Fruit fly (Drosophila melanogaster): ENCODE measurements around the gene CG16719.

Gene CG16719

dm6 chr3L:9643762-9644161 lies 41.2 kb upstream of the CG16719 start, which contains the start of gene CNMaR:
Gene CNMaR (plus strand): TSS chr3L:9644109.
- TF ChIP-seq CG3032 (tag; optimal IDR thresholded peaks at IDR 0.05) (no peak), CG11762 (GFP tag; optimal IDR thresholded peaks at IDR 0.05; ENCODE audit: insufficient read depth) (no peak), Sox102F (GFP tag; optimal IDR thresholded peaks at IDR 0.05) (no peak), cyc (GFP tag; optimal IDR thresholded peaks at IDR 0.05) (no peak), svp (GFP tag) (no peak), CG11902 (GFP tag; optimal IDR thresholded peaks at IDR 0.05) (no peak), achi (GFP tag; optimal IDR thresholded peaks at IDR 0.05) (no peak), Eip78C (GFP tag) (no peak), Ets96B (tag; optimal IDR thresholded peaks at IDR 0.05) (no peak), Met (GFP tag; optimal IDR thresholded peaks at IDR 0.05) (no peak), net (GFP tag; optimal IDR thresholded peaks at IDR 0.05) (no peak), lz (GFP tag; optimal IDR thresholded peaks at IDR 0.05) (no peak), Hr38 (GFP tag; optimal IDR thresholded peaks at IDR 0.05) (no peak), fd85E (GFP tag; optimal IDR thresholded peaks at IDR 0.05) (no peak), CG15336 (GFP tag; IDR thresholded peaks at IDR 0.05) (no peak), CG6854 (GFP tag; optimal IDR thresholded peaks at IDR 0.05) (no peak), fkh (GFP tag; optimal IDR thresholded peaks at IDR 0.05) (no peak), Hr4 (GFP tag; optimal IDR thresholded peaks at IDR 0.05) (no peak), pdm3 (GFP tag; optimal IDR thresholded peaks at IDR 0.05) (no peak), CG31627 (GFP tag; optimal IDR thresholded peaks at IDR 0.05) (no peak)

dm6 chr3L:9671372-9671771 lies 13.6 kb upstream of the CG16719 start:
- peak; percentile 87 for TF ChIP-seq Sox14 (GFP tag; optimal IDR thresholded peaks at IDR 0.05)
- no peak for TF ChIP-seq CG15336 (GFP tag; IDR thresholded peaks at IDR 0.05)
- peak; percentile 54 for TF ChIP-seq Eip93F (GFP tag; optimal IDR thresholded peaks at IDR 0.05)
- TF ChIP-seq Met (GFP tag; optimal IDR thresholded peaks at IDR 0.05) = no peak
- no peak for TF ChIP-seq CG31627 (GFP tag; optimal IDR thresholded peaks at IDR 0.05)
- TF ChIP-seq CG32006 (GFP tag; optimal IDR thresholded peaks at IDR 0.05) = no peak
- no peak for TF ChIP-seq spab (GFP tag; optimal IDR thresholded peaks at IDR 0.05)
- peak; percentile 48 for TF ChIP-seq svp (GFP tag)
- TF ChIP-seq CG4318 (GFP tag; optimal IDR thresholded peaks at IDR 0.05) = no peak
- TF ChIP-seq ss (GFP tag; optimal IDR thresholded peaks at IDR 0.05) = no peak
- no peak for TF ChIP-seq Ets21C (GFP tag; optimal IDR thresholded peaks at IDR 0.05)
- TF ChIP-seq fkh (GFP tag; optimal IDR thresholded peaks at IDR 0.05) = no peak
- TF ChIP-seq vri (GFP tag; optimal IDR thresholded peaks at IDR 0.05) = peak; percentile 96
- TF ChIP-seq topi (GFP tag; optimal IDR thresholded peaks at IDR 0.05) = no peak
- TF ChIP-seq CG8119 (GFP tag; IDR thresholded peaks at IDR 0.05) = no peak
- no peak for TF ChIP-seq CG11902 (GFP tag; optimal IDR thresholded peaks at IDR 0.05)
- no peak for TF ChIP-seq CG11762 (GFP tag; optimal IDR thresholded peaks at IDR 0.05; ENCODE audit: insufficient read depth)

dm6 chr3L:9674300-9674699 lies 10.7 kb upstream of the CG16719 start:
- peak; percentile 61 for TF ChIP-seq Eip93F (GFP tag; optimal IDR thresholded peaks at IDR 0.05)
- no peak for TF ChIP-seq svp (GFP tag)
- peak; percentile 95 for TF ChIP-seq vri (GFP tag; optimal IDR thresholded peaks at IDR 0.05)
- TF ChIP-seq Sox14 (GFP tag; optimal IDR thresholded peaks at IDR 0.05) = no peak

dm6 chr3L:9675528-9675963 lies 9.4 kb upstream of the CG16719 start:
- TF ChIP-seq CG16779 (tag; optimal IDR thresholded peaks at IDR 0.05) (peak; percentile 72), CG6792 (GFP tag; optimal IDR thresholded peaks at IDR 0.05) (no peak), CG11762 (GFP tag; optimal IDR thresholded peaks at IDR 0.05; ENCODE audit: insufficient read depth) (no peak), CG7368 (GFP tag; optimal IDR thresholded peaks at IDR 0.05) (no peak), CG1621 (tag; optimal IDR thresholded peaks at IDR 0.05) (no peak), CG3919 (GFP tag; optimal IDR thresholded peaks at IDR 0.05) (no peak), Blimp-1 (GFP tag; optimal IDR thresholded peaks at IDR 0.05) (peak; percentile 52), Gug (GFP tag; IDR thresholded peaks at IDR 0.05) (no peak), CG11902 (GFP tag; optimal IDR thresholded peaks at IDR 0.05) (no peak), CG15336 (GFP tag; IDR thresholded peaks at IDR 0.05) (peak; percentile 70), net (GFP tag; optimal IDR thresholded peaks at IDR 0.05) (peak; percentile 72), Eip93F (GFP tag; optimal IDR thresholded peaks at IDR 0.05) (peak; percentile 49), spab (GFP tag; optimal IDR thresholded peaks at IDR 0.05) (no peak), CG10631 (GFP tag; optimal IDR thresholded peaks at IDR 0.05) (no peak), salr (GFP tag; optimal IDR thresholded peaks at IDR 0.05) (peak in 1 of 2 experiments; percentile 47), CG4318 (GFP tag; optimal IDR thresholded peaks at IDR 0.05) (no peak), CG6163 (GFP tag; IDR thresholded peaks at IDR 0.05) (peak; percentile 83), CG34406 (GFP tag; optimal IDR thresholded peaks at IDR 0.05) (peak; percentile 46), eg (GFP tag; IDR thresholded peaks at IDR 0.05) (peak; percentile 91), Lpt (GFP tag; optimal IDR thresholded peaks at IDR 0.05) (peak; percentile 44), vri (GFP tag; optimal IDR thresholded peaks at IDR 0.05) (peak; percentile 90), CG6808 (GFP tag; optimal IDR thresholded peaks at IDR 0.05) (no peak), Smox (GFP tag; optimal IDR thresholded peaks at IDR 0.05) (no peak), topi (GFP tag; optimal IDR thresholded peaks at IDR 0.05) (peak; percentile 38), CG6854 (GFP tag; optimal IDR thresholded peaks at IDR 0.05) (peak; percentile 83), Eip78C (GFP tag) (peak; percentile 71), fd85E (GFP tag; optimal IDR thresholded peaks at IDR 0.05) (no peak)
